Fruit fly (Drosophila melanogaster): ENCODE measurements around the gene Nlg3.

Gene Nlg3

DNA sequence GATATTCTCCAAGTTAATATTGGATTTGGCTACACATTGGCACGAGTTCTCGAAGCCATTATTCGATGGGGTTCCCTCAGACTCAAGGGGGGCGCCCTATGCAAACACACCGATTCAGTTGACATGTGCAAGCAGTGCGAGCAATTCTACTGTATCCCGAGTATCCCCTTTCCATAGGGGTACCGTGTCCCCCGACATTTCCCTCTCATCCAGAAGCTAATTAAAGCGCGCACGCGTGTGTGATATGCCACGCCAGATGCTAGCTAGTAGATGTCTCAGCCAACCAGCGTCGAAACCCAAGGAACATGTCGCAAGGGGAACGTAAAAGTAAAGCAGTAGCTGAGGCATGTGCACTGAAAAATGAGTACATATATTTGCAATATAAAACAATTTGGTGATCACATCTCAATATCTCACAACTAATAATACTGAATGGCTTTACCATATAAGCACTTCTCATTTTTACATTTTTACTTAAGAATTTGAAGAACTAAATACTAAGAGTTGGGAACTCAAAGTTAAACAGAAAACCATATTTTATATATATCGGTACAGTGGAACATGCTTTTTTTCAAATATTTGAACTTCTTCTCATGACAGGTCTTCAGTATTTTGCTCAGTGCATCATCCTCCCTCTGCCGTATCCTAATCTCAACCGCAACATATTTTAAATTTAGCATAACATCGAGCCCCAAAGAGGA lies 6.8 kb upstream of the Nlg3 start (continued):
- TF ChIP-seq caup (GFP tag; optimal IDR thresholded peaks at IDR 0.05; ENCODE audit: severe bottlenecking) (no peak), CG17361 (GFP tag; IDR thresholded peaks at IDR 0.05) (peak; percentile 73; the same call in 2 of the 3 replicates), H15 (GFP tag; IDR thresholded peaks at IDR 0.05) (no peak), schlank (tag; optimal IDR thresholded peaks at IDR 0.05) (no peak), bbx (GFP tag; IDR thresholded peaks at IDR 0.05; ENCODE audit: partially characterized antibody) (no peak), Spps (tag; optimal IDR thresholded peaks at IDR 0.05) (no peak), CG14710 (tag; optimal IDR thresholded peaks at IDR 0.05) (peak; percentile 56), CG6765 (GFP tag; optimal IDR thresholded peaks at IDR 0.05) (no peak), CG43689 (GFP tag; IDR thresholded peaks at IDR 0.05) (no peak), tio (GFP tag; optimal IDR thresholded peaks at IDR 0.05) (peak; percentile 10), Dbx (GFP tag; IDR thresholded peaks at IDR 0.05) (no peak), dm (GFP tag; optimal IDR thresholded peaks at IDR 0.05) (no peak), sob (GFP tag; IDR thresholded peaks at IDR 0.05) (no peak), CG8924 (tag; optimal IDR thresholded peaks at IDR 0.05) (no peak), crol (GFP tag; IDR thresholded peaks at IDR 0.05) (no peak; the same call in 1 of the 2 replicates), CG11695 (GFP tag; IDR thresholded peaks at IDR 0.05) (0 out of 3 replicates have a peak, but pooled peaks have one; percentile 10), CG7556 (GFP tag; optimal IDR thresholded peaks at IDR 0.05) (peak; percentile 60), Hand (GFP tag; optimal IDR thresholded peaks at IDR 0.05) (no peak), slbo (GFP tag; IDR thresholded peaks at IDR 0.05) (no peak), BtbVII (GFP tag; optimal IDR thresholded peaks at IDR 0.05) (no peak), CG1529 (GFP tag; optimal IDR thresholded peaks at IDR 0.05) (peak; percentile 14), H2.0 (GFP tag; IDR thresholded peaks at IDR 0.05) (no peak), cg (GFP tag; optimal IDR thresholded peaks at IDR 0.05) (no peak), Nf-YB (GFP tag; optimal IDR thresholded peaks at IDR 0.05) (no peak), shn (GFP tag; optimal IDR thresholded peaks at IDR 0.05) (no peak), PHDP (tag; optimal IDR thresholded peaks at IDR 0.05) (peak; percentile 34), wor (GFP tag; IDR thresholded peaks at IDR 0.05) (no peak), Hmr (GFP tag; optimal IDR thresholded peaks at IDR 0.05) (peak; percentile 4), trem (tag; optimal IDR thresholded peaks at IDR 0.05) (peak; percentile 40), GATAe (GFP tag; conservative IDR thresholded peaks at IDR 0.05) (no peak), CG30403 (GFP tag; optimal IDR thresholded peaks at IDR 0.05) (peak; percentile 35), CG3281 (GFP tag; optimal IDR thresholded peaks at IDR 0.05) (peak; percentile 9), CG16815 (GFP tag; optimal IDR thresholded peaks at IDR 0.05) (peak; percentile 5), Oaz (GFP tag; IDR thresholded peaks at IDR 0.05) (no peak), CG32772 (GFP tag; IDR thresholded peaks at IDR 0.05) (no peak; the same call in 1 of the 2 replicates), crc (GFP tag; optimal IDR thresholded peaks at IDR 0.05) (no peak), CG6689 (GFP tag; IDR thresholded peaks at IDR 0.05) (peak; percentile 40), twi (tag; optimal IDR thresholded peaks at IDR 0.05) (peak; percentile 49), CG13287 (GFP tag; IDR thresholded peaks at IDR 0.05; ENCODE audit: partially characterized antibody) (no peak), CG10209 (GFP tag; optimal IDR thresholded peaks at IDR 0.05) (no peak), CG14860 (GFP tag; IDR thresholded peaks at IDR 0.05; ENCODE audit: partially characterized antibody) (no peak), CG33557 (GFP tag; optimal IDR thresholded peaks at IDR 0.05) (peak; percentile 35), vnd (GFP tag; IDR thresholded peaks at IDR 0.05; ENCODE audit: partially characterized antibody) (no peak), CG9817 (tag; optimal IDR thresholded peaks at IDR 0.05) (no peak), jing (GFP tag; optimal IDR thresholded peaks at IDR 0.05) (no peak), chinmo (GFP tag; IDR thresholded peaks at IDR 0.05; ENCODE audit: partially characterized antibody) (no peak), ash1 (GFP tag; optimal IDR thresholded peaks at IDR 0.05) (no peak), CG16779 (GFP tag; IDR thresholded peaks at IDR 0.05) (no peak), dimm (GFP tag; IDR thresholded peaks at IDR 0.05) (no peak)

Measured in whole organism, embryonic.